Worm (Caenorhabditis elegans): ENCODE data around the gene col-99.

ce11 chrIV:119792-120191, 27.9 kb downstream of the col-99 start:
- TF ChIP-seq unc-39 (tag; optimal IDR thresholded peaks at IDR 0.05) (no peak), ztf-11 (tag; optimal IDR thresholded peaks at IDR 0.05) (no peak), unc-62 (GFP tag; optimal IDR thresholded peaks at IDR 0.05) (no peak)

All from whole organism, mixed stage, embryonic.